Fruit fly (Drosophila melanogaster) whole organism, embryonic: Measurements from ENCODE around the gene Send2.

Experiments
- Adf1 ChIP-seq: fragments of 200-800 bp; sonication (Bioruptor generic); IDR thresholded peaks from 2 replicates; pipeline ENCODE4 v1.3.6; 2022; ENCODE audit warnings: missing biosample characterization, missing genetic modification characterization
- B-H2 ChIP-seq: fragments of 200-800 bp; sonication (Bioruptor generic); optimal IDR thresholded peaks from 2 replicates; lab custom pipeline; 2018; ENCODE audit warnings: missing biosample characterization, mild to moderate bottlenecking, missing genetic modification characterization
- Blimp-1 ChIP-seq: fragments of 200-800 bp; sonication (Bioruptor generic); optimal IDR thresholded peaks from 3 replicates; lab custom pipeline; 2018; ENCODE audit warnings: missing biosample characterization, missing genetic modification characterization, mild to moderate bottlenecking, moderate library complexity, missing genetic modification reagents
- CG10979 ChIP-seq: fragments of 200-800 bp; sonication (Bioruptor generic); optimal IDR thresholded peaks from 2 replicates; lab custom pipeline; 2018; ENCODE audit warnings: missing biosample characterization, mild to moderate bottlenecking, missing genetic modification characterization, moderate library complexity
- CG11247 ChIP-seq: fragments of 200-800 bp; sonication (Bioruptor generic); IDR thresholded peaks from 2 replicates; pipeline ENCODE4 v1.3.6; 2022; ENCODE audit warnings: missing biosample characterization, missing genetic modification characterization
- CG12071 ChIP-seq: fragments of 200-800 bp; sonication (Bioruptor generic); optimal IDR thresholded peaks from 3 replicates; lab custom pipeline; 2018; ENCODE audit warnings: missing biosample characterization, mild to moderate bottlenecking, missing genetic modification characterization
- CG12299 ChIP-seq: fragments of 200-800 bp; sonication (Bioruptor generic); optimal IDR thresholded peaks from 2 replicates; lab custom pipeline; 2018; ENCODE audit warnings: missing biosample characterization, mild to moderate bottlenecking, missing genetic modification characterization
- CG14965 ChIP-seq: fragments of 200-800 bp; sonication (Bioruptor generic); optimal IDR thresholded peaks from 2 replicates; lab custom pipeline; 2016; ENCODE audit warnings: missing biosample characterization, missing genetic modification characterization, borderline replicate concordance
- CG15479 ChIP-seq: fragments of 200-800 bp; sonication (Bioruptor generic); optimal IDR thresholded peaks from 3 replicates; lab custom pipeline; 2019; ENCODE audit warnings: missing biosample characterization, mild to moderate bottlenecking, missing genetic modification characterization, moderate library complexity
- CG1602 ChIP-seq: fragments of 200-800 bp; sonication (Bioruptor generic); optimal IDR thresholded peaks from 3 replicates; lab custom pipeline; 2016; ENCODE audit warnings: missing biosample characterization, missing genetic modification characterization
- CG18476 ChIP-seq: fragments of 200-800 bp; sonication (Bioruptor generic); optimal IDR thresholded peaks from 2 replicates; lab custom pipeline; 2016; ENCODE audit warnings: missing biosample characterization, mild to moderate bottlenecking, missing genetic modification characterization
- CG2678 ChIP-seq: fragments of 200-800 bp; sonication (Bioruptor generic); optimal IDR thresholded peaks from 3 replicates; lab custom pipeline; 2019; ENCODE audit warnings: missing biosample characterization, mild to moderate bottlenecking, missing genetic modification characterization, moderate library complexity
- CG31365 ChIP-seq: fragments of 200-800 bp; sonication (Bioruptor generic); optimal IDR thresholded peaks from 2 replicates; lab custom pipeline; 2018; ENCODE audit warnings: missing biosample characterization, mild to moderate bottlenecking, missing genetic modification characterization
- CG3281 ChIP-seq: fragments of 200-800 bp; sonication (Bioruptor generic); optimal IDR thresholded peaks from 3 replicates; lab custom pipeline; 2017; ENCODE audit warnings: missing biosample characterization, mild to moderate bottlenecking, missing genetic modification characterization
- CG33557 ChIP-seq: fragments of 200-800 bp; sonication (Bioruptor generic); optimal IDR thresholded peaks from 2 replicates; lab custom pipeline; 2019; ENCODE audit warnings: missing biosample characterization, mild to moderate bottlenecking, missing genetic modification characterization, moderate library complexity
- CG4328 ChIP-seq: fragments of 200-800 bp; sonication (Bioruptor generic); optimal IDR thresholded peaks from 3 replicates; lab custom pipeline; 2017; ENCODE audit warnings: missing biosample characterization, missing genetic modification reagents, missing genetic modification characterization
- CG4404 ChIP-seq: fragments of 200-800 bp; sonication (Bioruptor generic); IDR thresholded peaks from 2 replicates; pipeline ENCODE4 v1.3.6; 2022; ENCODE audit warnings: missing biosample characterization, missing genetic modification characterization
- CG4820 ChIP-seq: fragments of 200-800 bp; sonication (Bioruptor generic); optimal IDR thresholded peaks from 3 replicates; lab custom pipeline; 2016; ENCODE audit warnings: missing biosample characterization, missing genetic modification characterization
- CG6791 ChIP-seq: fragments of 200-800 bp; sonication (Bioruptor generic); IDR thresholded peaks from 3 replicates; pipeline ENCODE4 v1.3.6; 2022; ENCODE audit warnings: missing biosample characterization, missing genetic modification characterization; ENCODE audit not compliant: partially characterized antibody
- CG7745 ChIP-seq: fragments of 200-800 bp; sonication (Bioruptor generic); optimal IDR thresholded peaks from 2 replicates; lab custom pipeline; 2018; ENCODE audit warnings: missing biosample characterization, mild to moderate bottlenecking, missing genetic modification characterization, moderate library complexity
- Chrac-16 ChIP-seq: fragments of 200-800 bp; sonication (Bioruptor generic); optimal IDR thresholded peaks from 3 replicates; lab custom pipeline; 2016; ENCODE audit warnings: missing biosample characterization, missing genetic modification characterization
- Dip3 ChIP-seq: fragments of 200-800 bp; sonication (Bioruptor generic); optimal IDR thresholded peaks from 3 replicates; lab custom pipeline; 2016; ENCODE audit warnings: missing biosample characterization, missing genetic modification characterization
- Dll ChIP-seq: fragments of 200-800 bp; sonication (Bioruptor generic); IDR thresholded peaks from 4 replicates; pipeline ENCODE4 v1.3.6; 2022; ENCODE audit warnings: missing biosample characterization, missing genetic modification characterization; ENCODE audit not compliant: partially characterized antibody
- H2.0 ChIP-seq: fragments of 200-800 bp; sonication (Bioruptor generic); IDR thresholded peaks from 2 replicates; pipeline ENCODE4 v1.3.6; 2022; ENCODE audit warnings: missing biosample characterization, missing genetic modification characterization
- Hmr ChIP-seq: fragments of 200-800 bp; sonication (Bioruptor generic); optimal IDR thresholded peaks from 3 replicates; lab custom pipeline; 2017; ENCODE audit warnings: mild to moderate bottlenecking, missing biosample characterization, missing genetic modification reagents, missing genetic modification characterization
- Lhr ChIP-seq: fragments of 200-800 bp; sonication (Bioruptor generic); optimal IDR thresholded peaks from 3 replicates; lab custom pipeline; 2017; ENCODE audit warnings: mild to moderate bottlenecking, missing biosample characterization, missing genetic modification reagents, missing genetic modification characterization
- NC2β ChIP-seq: fragments of 200-800 bp; sonication (Bioruptor generic); optimal IDR thresholded peaks from 2 replicates; lab custom pipeline; 2016; ENCODE audit warnings: missing biosample characterization, missing genetic modification characterization
- Ravus ChIP-seq: fragments of 200-800 bp; sonication (Bioruptor generic); IDR thresholded peaks from 2 replicates; pipeline ENCODE4 v1.3.6; 2022; ENCODE audit warnings: missing biosample characterization, missing genetic modification characterization
- Side ChIP-seq: fragments of 200-800 bp; sonication (Bioruptor generic); optimal IDR thresholded peaks from 2 replicates; lab custom pipeline; 2016; ENCODE audit warnings: missing biosample characterization, missing genetic modification characterization
- Sox102F ChIP-seq: fragments of 200-800 bp; sonication (Bioruptor generic); optimal IDR thresholded peaks from 2 replicates; lab custom pipeline; 2018; ENCODE audit warnings: missing biosample characterization, mild to moderate bottlenecking, missing genetic modification characterization, moderate library complexity
- Spps ChIP-seq: fragments of 200-800 bp; sonication (Bioruptor generic); optimal IDR thresholded peaks from 2 replicates; lab custom pipeline; 2018; ENCODE audit warnings: missing biosample characterization, mild to moderate bottlenecking, missing genetic modification characterization
- amos ChIP-seq: fragments of 200-800 bp; sonication (Bioruptor generic); IDR thresholded peaks from 2 replicates; pipeline ENCODE4 v1.3.6; 2022; ENCODE audit warnings: missing biosample characterization, missing genetic modification characterization; ENCODE audit not compliant: partially characterized antibody
- caup ChIP-seq: fragments of 200-800 bp; sonication (Bioruptor generic); optimal IDR thresholded peaks from 3 replicates; lab custom pipeline; 2017; ENCODE audit warnings: missing biosample characterization, mild to moderate bottlenecking, missing genetic modification characterization, moderate library complexity; ENCODE audit not compliant: severe bottlenecking
- dm ChIP-seq: fragments of 200-800 bp; sonication (Bioruptor generic); optimal IDR thresholded peaks from 3 replicates; lab custom pipeline; 2016; ENCODE audit warnings: missing biosample characterization, missing genetic modification characterization
- dysf ChIP-seq: fragments of 200-800 bp; sonication (Bioruptor generic); IDR thresholded peaks from 3 replicates; pipeline ENCODE4 v1.3.6; 2022; ENCODE audit warnings: missing biosample characterization, missing genetic modification characterization
- gem ChIP-seq: fragments of 200-800 bp; sonication (Bioruptor generic); optimal IDR thresholded peaks from 2 replicates; lab custom pipeline; 2019; ENCODE audit warnings: missing biosample characterization, mild to moderate bottlenecking, missing genetic modification characterization, moderate library complexity
- her ChIP-seq: fragments of 200-800 bp; sonication (Bioruptor generic); optimal IDR thresholded peaks from 2 replicates; lab custom pipeline; 2016; ENCODE audit warnings: missing biosample characterization, missing genetic modification characterization
- hkb ChIP-seq, 2 experiments: fragments of 200-800 bp in 1 of 2; fragments of >200 bp in 1 of 2; sonication (Bioruptor generic) in 1 of 2; IDR thresholded peaks in 1 of 2; optimal IDR thresholded peaks in 1 of 2; 2 replicates each; pipeline versions ENCODE4 v1.3.6 to Lab custom; 2017 to 2022; ENCODE audit warnings: missing biosample characterization in 1 of 2, missing genetic modification characterization in 1 of 2
- hth ChIP-seq: fragments of >200 bp; optimal IDR thresholded peaks from 2 replicates; lab custom pipeline; 2017; ENCODE audit warnings: inconsistent platforms
- insv ChIP-seq, 2 experiments: fragments of 200-800 bp; sonication (Bioruptor generic); optimal IDR thresholded peaks; 3 replicates each; lab custom pipeline; 2016 to 2018; ENCODE audit warnings: missing biosample characterization in 2 of 2, missing genetic modification characterization in 2 of 2
- lov ChIP-seq, 2 experiments: fragments of 200-800 bp in 1 of 2; fragments of >200 bp in 1 of 2; sonication (Bioruptor generic) in 1 of 2; IDR thresholded peaks in 1 of 2; optimal IDR thresholded peaks in 1 of 2; 2 replicates in 1 of 2; 3 replicates in 1 of 2; pipeline versions ENCODE4 v1.3.6 to Lab custom; 2017 to 2022; ENCODE audit warnings: missing biosample characterization in 1 of 2, missing genetic modification characterization in 1 of 2
- peb ChIP-seq: fragments of 200-800 bp; sonication (Bioruptor generic); IDR thresholded peaks from 2 replicates; pipeline ENCODE4 v1.3.6; 2022; ENCODE audit warnings: missing biosample characterization, missing genetic modification characterization
- sens ChIP-seq: fragments of 200-800 bp; sonication (Bioruptor generic); peaks from one replicate; lab custom pipeline; 2016; ENCODE audit warnings: missing biosample characterization, missing genetic modification characterization
- sqz ChIP-seq: fragments of 200-800 bp; sonication (Bioruptor generic); optimal IDR thresholded peaks from 3 replicates; lab custom pipeline; 2018; ENCODE audit warnings: missing biosample characterization, mild to moderate bottlenecking, missing genetic modification characterization
- sr ChIP-seq: fragments of 200-800 bp; sonication (Bioruptor generic); IDR thresholded peaks from 3 replicates; pipeline ENCODE4 v1.3.6; 2022; ENCODE audit warnings: missing biosample characterization, missing genetic modification characterization
- ssp ChIP-seq: fragments of 200-800 bp; sonication (Bioruptor generic); IDR thresholded peaks from 2 replicates; pipeline ENCODE4 v1.3.6; 2022; ENCODE audit warnings: missing biosample characterization, missing genetic modification characterization
- stwl ChIP-seq: fragments of 200-800 bp; sonication (Bioruptor generic); optimal IDR thresholded peaks from 3 replicates; lab custom pipeline; 2018; ENCODE audit warnings: missing biosample characterization, mild to moderate bottlenecking, missing genetic modification characterization, moderate library complexity
- tap ChIP-seq: fragments of 200-800 bp; optimal IDR thresholded peaks from 3 replicates; lab custom pipeline; 2019; ENCODE audit warnings: missing biosample characterization, mild to moderate bottlenecking, missing genetic modification characterization, moderate library complexity
- vfl ChIP-seq: fragments of 200-800 bp; sonication (Bioruptor generic); optimal IDR thresholded peaks from 2 replicates; lab custom pipeline; 2016; ENCODE audit warnings: missing biosample characterization, missing genetic modification characterization

Send2 gene

dm6 chr2L:14361736-14362180 lies 15.3 kb upstream of the Send2 start, which contains the start of gene spel1 (continued):
- peak; percentile 80 for TF ChIP-seq CG3281 (GFP tag; lab: Kevin White, UChicago)
- peak; percentile 81 for TF ChIP-seq dysf (GFP tag; lab: Robert Waterston, UW)
- TF ChIP-seq H2.0 (GFP tag; lab: Robert Waterston, UW), result peak; percentile 75
- TF ChIP-seq peb (GFP tag; lab: Robert Waterston, UW), result no peak
- TF ChIP-seq CG4820, result peak; percentile 59
- peak; percentile 31 for TF ChIP-seq CG4328 (GFP tag; lab: Kevin White, UChicago)
- TF ChIP-seq Dll (GFP tag; lab: Robert Waterston, UW), result no peak
- peak; percentile 85 for TF ChIP-seq Blimp-1 (GFP tag; lab: Kevin White, UChicago)
- TF ChIP-seq CG15479 (GFP tag; lab: Kevin White, UChicago), result no peak
- no peak for TF ChIP-seq CG12071 (GFP tag; lab: Kevin White, UChicago)
- TF ChIP-seq vfl, result no peak
- TF ChIP-seq Lhr (GFP tag; lab: Kevin White, UChicago), result peak; percentile 41
- TF ChIP-seq CG33557 (GFP tag; lab: Kevin White, UChicago), result peak; percentile 66
- TF ChIP-seq Sox102F, result peak; percentile 89
- peak; percentile 67 for TF ChIP-seq CG11247 (GFP tag; lab: Robert Waterston, UW)
- TF ChIP-seq CG14965 (GFP tag; lab: Kevin White, UChicago), result no peak
- peak; percentile 81 for TF ChIP-seq Spps
- peak; percentile 64 for TF ChIP-seq stwl
- TF ChIP-seq lov (optimal IDR thresholded peaks at IDR 0.05; lab: Kevin White, UChicago), result no peak
- peak; percentile 30; the same call in 1 of the 3 replicates for TF ChIP-seq lov (GFP tag; IDR thresholded peaks at IDR 0.05; lab: Robert Waterston, UW)
- TF ChIP-seq hkb (optimal IDR thresholded peaks at IDR 0.05; lab: Kevin White, UChicago), result no peak
- TF ChIP-seq hkb (GFP tag; IDR thresholded peaks at IDR 0.05; lab: Robert Waterston, UW), result peak; percentile 69; the same call in 1 of the 2 replicates
- no peak for TF ChIP-seq CG7745 (tag; lab: Kevin White, UChicago)
- no peak for TF ChIP-seq amos (GFP tag; lab: Robert Waterston, UW)
- no peak for TF ChIP-seq Dip3
- peak; percentile 94 for TF ChIP-seq gem (tag; lab: Kevin White, UChicago)
- TF ChIP-seq caup, result peak; percentile 59
- TF ChIP-seq CG31365, result no peak
- TF ChIP-seq CG1602 (GFP tag; lab: Kevin White, UChicago), result peak; percentile 66
- peak; percentile 18 for TF ChIP-seq Ravus (GFP tag; lab: Robert Waterston, UW)
- peak; percentile 27 for TF ChIP-seq CG12299 (tag; lab: Kevin White, UChicago)
- peak; percentile 83 for TF ChIP-seq CG10979 (tag; lab: Kevin White, UChicago)
- peak; percentile 32 for TF ChIP-seq Adf1 (GFP tag; lab: Robert Waterston, UW)
- no peak for TF ChIP-seq sr
- no peak for TF ChIP-seq hth (lab: Kevin White, UChicago)
- TF ChIP-seq CG18476 (GFP tag; lab: Kevin White, UChicago), result peak; percentile 13
- TF ChIP-seq B-H2 (GFP tag; lab: Kevin White, UChicago), result no peak
- TF ChIP-seq Hmr (GFP tag; lab: Kevin White, UChicago), result peak; percentile 81
- peak; percentile 89 for TF ChIP-seq CG2678 (tag; lab: Kevin White, UChicago)
- no peak for TF ChIP-seq Side (GFP tag; lab: Kevin White, UChicago)
- peak; percentile 93 for TF ChIP-seq sens (GFP tag; lab: Kevin White, UChicago)
- TF ChIP-seq her (GFP tag; lab: Kevin White, UChicago), result no peak
- TF ChIP-seq CG6791 (GFP tag; lab: Robert Waterston, UW), result no peak
- TF ChIP-seq Chrac-16 (GFP tag; lab: Kevin White, UChicago), result peak; percentile 60
- TF ChIP-seq insv (GFP tag; optimal IDR thresholded peaks at IDR 0.05; lab: Kevin White, UChicago), result no peak
- peak; percentile 42; the same call in 1 of the 2 replicates for TF ChIP-seq ssp (GFP tag; lab: Robert Waterston, UW)
- peak; percentile 75 for TF ChIP-seq tap (tag; lab: Kevin White, UChicago)
- no peak for TF ChIP-seq NC2β
- TF ChIP-seq dm, result no peak
- TF ChIP-seq CG4404, result no peak
- TF ChIP-seq sqz (GFP tag; lab: Kevin White, UChicago), result peak; percentile 48
